Worm (Caenorhabditis elegans): ENCODE results near the gene ceh-49.

The ceh-49 gene

DNA sequence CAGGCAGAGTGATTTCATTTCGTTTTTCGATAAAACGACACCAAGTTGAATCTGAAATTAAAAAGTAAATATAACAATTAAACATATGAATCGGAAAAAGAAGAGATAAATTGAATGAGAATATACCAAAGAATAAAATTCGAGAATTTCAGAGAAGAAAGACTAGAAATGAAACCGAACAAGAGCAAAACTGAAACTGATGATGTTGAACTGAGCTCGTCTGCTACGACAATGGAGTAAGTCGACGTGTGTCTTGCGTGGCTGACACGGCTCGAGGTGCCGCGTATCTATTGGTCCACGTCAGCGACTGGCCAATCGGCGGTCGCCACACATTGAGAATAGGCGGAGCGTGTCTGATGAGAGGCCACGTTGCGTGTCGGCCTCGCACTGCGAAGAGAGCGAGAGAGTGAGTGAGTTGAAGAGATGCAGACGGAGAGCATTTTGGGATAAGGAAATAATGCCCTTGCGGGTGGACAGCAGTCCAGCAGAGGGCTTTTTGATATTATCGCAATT is 19.5 kb downstream of the ceh-49 start, which contains the start of gene crt-1:
Gene crt-1 (minus strand): TSS at position 51 of the 513 bp plus-strand sequence.
- TF ChIP-seq swsn-7 (tag; optimal IDR thresholded peaks at IDR 0.05), result peak; percentile 96
- TF ChIP-seq ces-1 (GFP tag; optimal IDR thresholded peaks at IDR 0.05), result no peak
- TF ChIP-seq ztf-11 (tag; optimal IDR thresholded peaks at IDR 0.05), result peak in 1 of 2 experiments; percentile 93
- TF ChIP-seq mef-2 (tag; optimal IDR thresholded peaks at IDR 0.05), result peak; percentile 67
- peak; percentile 63 for TF ChIP-seq snpc-4 (tag; optimal IDR thresholded peaks at IDR 0.05)
- peak; percentile 74 for TF ChIP-seq unc-130 (tag; optimal IDR thresholded peaks at IDR 0.05)
- TF ChIP-seq ceh-63 (GFP tag; optimal IDR thresholded peaks at IDR 0.05), result no peak
- no peak for TF ChIP-seq tlp-1 (tag; optimal IDR thresholded peaks at IDR 0.05)
- TF ChIP-seq sptf-1 (tag; optimal IDR thresholded peaks at IDR 0.05), result no peak
- peak; percentile 44 for TF ChIP-seq ceh-88 (GFP tag; IDR thresholded peaks at IDR 0.05)
- TF ChIP-seq nhr-237 (tag; optimal IDR thresholded peaks at IDR 0.05), result peak; percentile 73
- TF ChIP-seq nhr-47 (tag; optimal IDR thresholded peaks at IDR 0.05), result peak; percentile 97
- no peak for TF ChIP-seq unc-98 (GFP tag; IDR thresholded peaks at IDR 0.05)
- peak; percentile 30 for TF ChIP-seq ceh-90 (tag; optimal IDR thresholded peaks at IDR 0.05)
- TF ChIP-seq irx-1 (tag; optimal IDR thresholded peaks at IDR 0.05), result peak; percentile 80
- peak; percentile 88 for TF ChIP-seq lin-35 (GFP tag; optimal IDR thresholded peaks at IDR 0.05)
- TF ChIP-seq isw-1 (GFP tag; IDR thresholded peaks at IDR 0.05), result peak; percentile 95
- TF ChIP-seq F16B12.6 (tag; optimal IDR thresholded peaks at IDR 0.05), result peak; percentile 62
- peak; percentile 96 for TF ChIP-seq fkh-8 (tag; optimal IDR thresholded peaks at IDR 0.05)
- TF ChIP-seq nhr-19 (GFP tag; conservative IDR thresholded peaks at IDR 0.05), result peak; percentile 95
- peak; percentile 97 for TF ChIP-seq nhr-20 (tag; optimal IDR thresholded peaks at IDR 0.05)
- peak; percentile 52 for TF ChIP-seq aly-2 (tag; optimal IDR thresholded peaks at IDR 0.05)
- peak; percentile 68 for TF ChIP-seq efl-3 (GFP tag; optimal IDR thresholded peaks at IDR 0.05)
- peak in 4 of 6 experiments; percentile 46 to 88 (median 75) for TF ChIP-seq elt-3 (tag; optimal IDR thresholded peaks at IDR 0.05)
- TF ChIP-seq mdl-1 (tag; optimal IDR thresholded peaks at IDR 0.05), result peak; percentile 60 to 96
- no peak for TF ChIP-seq hlh-4 (tag; optimal IDR thresholded peaks at IDR 0.05)
- no peak for TF ChIP-seq nhr-84 (tag; optimal IDR thresholded peaks at IDR 0.05)
- peak; percentile 95 for TF ChIP-seq lin-13 (GFP tag; optimal IDR thresholded peaks at IDR 0.05)
- peak; percentile 96 for TF ChIP-seq tbx-2 (tag; optimal IDR thresholded peaks at IDR 0.05)
- TF ChIP-seq mab-9 (GFP tag; IDR thresholded peaks at IDR 0.05), result peak; percentile 85
- peak; percentile 73 for TF ChIP-seq skn-1 (tag; optimal IDR thresholded peaks at IDR 0.05)
- peak; percentile 80 for TF ChIP-seq sox-4 (tag; optimal IDR thresholded peaks at IDR 0.05)
- TF ChIP-seq jun-1 (tag; optimal IDR thresholded peaks at IDR 0.05), result peak; percentile 84
- peak; percentile 92 for TF ChIP-seq nhr-77 (tag; optimal IDR thresholded peaks at IDR 0.05)
- peak; percentile 72 for TF ChIP-seq blmp-1 (tag; optimal IDR thresholded peaks at IDR 0.05)
- TF ChIP-seq ceh-8 (GFP tag; optimal IDR thresholded peaks at IDR 0.05), result peak; percentile 88
- TF ChIP-seq C04F5.9 (tag; optimal IDR thresholded peaks at IDR 0.05), result peak; percentile 63
- TF ChIP-seq zag-1 (tag; optimal IDR thresholded peaks at IDR 0.05), result no peak
- peak; percentile 95 for TF ChIP-seq sup-37 (GFP tag; optimal IDR thresholded peaks at IDR 0.05)
- TF ChIP-seq aha-1 (tag; optimal IDR thresholded peaks at IDR 0.05), result peak; percentile 44
- no peak for TF ChIP-seq nhr-28 (tag; optimal IDR thresholded peaks at IDR 0.05)
- peak; percentile 88 to 89 for TF ChIP-seq efl-1 (optimal IDR thresholded peaks at IDR 0.05)
- peak; percentile 78 to 98 for TF ChIP-seq efl-1 (GFP tag; optimal IDR thresholded peaks at IDR 0.05 in 1 of 2)
- peak; percentile 98 for TF ChIP-seq lin-14 (GFP tag; optimal IDR thresholded peaks at IDR 0.05)
- TF ChIP-seq vab-15 (tag; optimal IDR thresholded peaks at IDR 0.05), result no peak
- TF ChIP-seq dsc-1 (tag; optimal IDR thresholded peaks at IDR 0.05), result peak; percentile 94
- peak; percentile 95 to 96 for TF ChIP-seq lsy-2 (tag; optimal IDR thresholded peaks at IDR 0.05)
- peak; percentile 68 for TF ChIP-seq lin-39 (tag; optimal IDR thresholded peaks at IDR 0.05)
- TF ChIP-seq hpl-2 (GFP tag; optimal IDR thresholded peaks at IDR 0.05), result peak; percentile 42
- peak; percentile 100 for TF ChIP-seq xbp-1 (tag; optimal IDR thresholded peaks at IDR 0.05)
- peak; percentile 53 for TF ChIP-seq ama-1 (optimal IDR thresholded peaks at IDR 0.05)
- TF ChIP-seq rnt-1 (tag; optimal IDR thresholded peaks at IDR 0.05), result peak; percentile 94
- TF ChIP-seq unc-30 (tag; optimal IDR thresholded peaks at IDR 0.05), result no peak
- TF ChIP-seq fkh-10 (GFP tag; optimal IDR thresholded peaks at IDR 0.05), result peak; percentile 74
